Fruit fly (Drosophila melanogaster): ENCODE results near the gene GATAe.

The GATAe gene

dm6 chr3R:15974235-15974634, 34.7 kb upstream of the GATAe start (continued):
- TF ChIP-seq CG7987 (GFP tag; optimal IDR thresholded peaks at IDR 0.05): no peak
- peak; percentile 66 for TF ChIP-seq CG4707 (GFP tag; optimal IDR thresholded peaks at IDR 0.05)
- peak; percentile 86 for TF ChIP-seq CG12391 (tag; optimal IDR thresholded peaks at IDR 0.05)
- TF ChIP-seq CG11560 (tag; IDR thresholded peaks at IDR 0.05): no peak
- TF ChIP-seq CG10147 (GFP tag; optimal IDR thresholded peaks at IDR 0.05): peak; percentile 70
- TF ChIP-seq Ets97D (GFP tag; optimal IDR thresholded peaks at IDR 0.05): peak; percentile 35
- no peak for TF ChIP-seq wor (GFP tag; IDR thresholded peaks at IDR 0.05)
- TF ChIP-seq bbx (GFP tag; IDR thresholded peaks at IDR 0.05; ENCODE audit: partially characterized antibody): no peak
- TF ChIP-seq HmgZ (tag; optimal IDR thresholded peaks at IDR 0.05): peak; percentile 77
- TF ChIP-seq ato (GFP tag; IDR thresholded peaks at IDR 0.05; ENCODE audit: partially characterized antibody): no peak
- TF ChIP-seq CG3838 (GFP tag; optimal IDR thresholded peaks at IDR 0.05): peak; percentile 27
- TF ChIP-seq gt (GFP tag; IDR thresholded peaks at IDR 0.05): no peak
- no peak for TF ChIP-seq usp (GFP tag; optimal IDR thresholded peaks at IDR 0.05)
- TF ChIP-seq cg (GFP tag; optimal IDR thresholded peaks at IDR 0.05): no peak
- TF ChIP-seq sens (GFP tag): peak; percentile 96
- peak; percentile 47 to 91 for TF ChIP-seq Hr51 (GFP tag; optimal IDR thresholded peaks at IDR 0.05)
- no peak for TF ChIP-seq Trl (optimal IDR thresholded peaks at IDR 0.05)
- peak; percentile 6 for TF ChIP-seq Trl (GFP tag; optimal IDR thresholded peaks at IDR 0.05)
- TF ChIP-seq Max (GFP tag; optimal IDR thresholded peaks at IDR 0.05): peak; percentile 61
- TF ChIP-seq Pdp1 (GFP tag; optimal IDR thresholded peaks at IDR 0.05): peak; percentile 75 to 81
- TF ChIP-seq mirr (GFP tag; optimal IDR thresholded peaks at IDR 0.05): peak; percentile 23
- TF ChIP-seq BEAF-32 (GFP tag; optimal IDR thresholded peaks at IDR 0.05): no peak
- peak; percentile 70 for TF ChIP-seq pho (GFP tag; optimal IDR thresholded peaks at IDR 0.05)
- TF ChIP-seq oc (tag; optimal IDR thresholded peaks at IDR 0.05): peak; percentile 50
- TF ChIP-seq CG15269 (tag; optimal IDR thresholded peaks at IDR 0.05): peak; percentile 91
- TF ChIP-seq Neu2 (GFP tag; optimal IDR thresholded peaks at IDR 0.05; ENCODE audit: borderline replicate concordance): no peak
- TF ChIP-seq chm (GFP tag; IDR thresholded peaks at IDR 0.05): no peak
- TF ChIP-seq CG34376 (GFP tag; optimal IDR thresholded peaks at IDR 0.05): no peak
- TF ChIP-seq klu (GFP tag; IDR thresholded peaks at IDR 0.05): no peak
- TF ChIP-seq Dp (GFP tag; optimal IDR thresholded peaks at IDR 0.05): no peak
- TF ChIP-seq CG11085 (GFP tag; IDR thresholded peaks at IDR 0.05): no peak
- TF ChIP-seq Eip74EF (GFP tag; optimal IDR thresholded peaks at IDR 0.05): peak in 1 of 2 experiments; percentile 67
- no peak for TF ChIP-seq hbn (GFP tag; IDR thresholded peaks at IDR 0.05; ENCODE audit: partially characterized antibody)
- no peak for TF ChIP-seq Dip2 (GFP tag; IDR thresholded peaks at IDR 0.05)
- TF ChIP-seq CG7372 (GFP tag; IDR thresholded peaks at IDR 0.05): no peak
- no peak for TF ChIP-seq CG1024 (GFP tag; IDR thresholded peaks at IDR 0.05)
- TF ChIP-seq CG6175 (GFP tag; IDR thresholded peaks at IDR 0.05): no peak
- no peak for TF ChIP-seq mld (GFP tag; IDR thresholded peaks at IDR 0.05; ENCODE audit: partially characterized antibody)
- TF ChIP-seq lola (GFP tag; optimal IDR thresholded peaks at IDR 0.05): peak in 1 of 3 experiments; percentile 70
- TF ChIP-seq CG8765 (GFP tag; IDR thresholded peaks at IDR 0.05): no peak
- TF ChIP-seq Lhr (GFP tag; optimal IDR thresholded peaks at IDR 0.05): peak; percentile 19
- no peak for TF ChIP-seq CG3163 (GFP tag; optimal IDR thresholded peaks at IDR 0.05)
- TF ChIP-seq CTCF (GFP tag; optimal IDR thresholded peaks at IDR 0.05): peak; percentile 37
- peak; percentile 85 for TF ChIP-seq Xbp1 (GFP tag; optimal IDR thresholded peaks at IDR 0.05)
- TF ChIP-seq CG15073 (GFP tag; optimal IDR thresholded peaks at IDR 0.05): no peak
- peak; percentile 78 for TF ChIP-seq pnt (GFP tag; optimal IDR thresholded peaks at IDR 0.05)
- peak; percentile 55 for TF ChIP-seq Myb (GFP tag; optimal IDR thresholded peaks at IDR 0.05)
- no peak for TF ChIP-seq YL-1 (GFP tag; optimal IDR thresholded peaks at IDR 0.05)
- TF ChIP-seq CG8388 (GFP tag; optimal IDR thresholded peaks at IDR 0.05): peak; percentile 78
- TF ChIP-seq CG10209 (GFP tag; optimal IDR thresholded peaks at IDR 0.05): peak; percentile 86
- TF ChIP-seq CG12942 (GFP tag; optimal IDR thresholded peaks at IDR 0.05): peak; percentile 69

All from whole organism, embryonic.